Worm (Caenorhabditis elegans): ENCODE data around the gene ifc-1.
A peak's percentile ranks its signal among the peaks of the same experiment; 100 is the strongest.

DNA sequence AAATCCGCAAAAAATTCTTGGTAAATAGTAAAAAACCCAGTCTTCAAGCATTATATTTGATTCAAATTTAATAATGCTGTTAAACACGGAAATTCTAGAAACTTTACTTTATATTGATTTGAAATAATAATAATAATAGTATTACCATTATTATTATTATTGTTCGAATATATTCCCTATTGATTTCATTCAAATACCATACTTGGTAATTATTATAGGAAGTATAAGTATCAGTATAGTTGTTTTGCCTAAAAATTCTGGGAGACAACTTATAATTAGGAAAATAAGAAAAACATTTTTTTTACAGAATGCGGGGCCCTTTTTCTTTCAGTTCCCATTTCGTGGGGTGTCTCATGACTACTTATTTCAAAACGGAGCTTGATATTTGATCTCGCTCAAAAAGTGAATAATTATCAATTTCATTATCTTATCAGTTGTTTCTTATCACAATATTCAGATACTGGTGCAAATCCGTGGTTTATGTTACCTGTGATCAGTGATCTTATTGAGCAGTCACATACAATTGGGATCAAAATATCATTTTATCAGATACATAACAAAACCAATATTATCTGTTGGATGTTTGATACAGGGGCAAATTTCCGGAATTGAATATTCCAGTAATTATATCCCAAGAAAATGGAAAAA, 32.8 kb upstream of the ifc-1 start, which contains the start of gene srj-49:
- TF ChIP-seq ama-1 (optimal IDR thresholded peaks at IDR 0.05) (no peak), zag-1 (tag; optimal IDR thresholded peaks at IDR 0.05) (no peak), nhr-11 (tag; optimal IDR thresholded peaks at IDR 0.05) (no peak), nhr-76 (tag; optimal IDR thresholded peaks at IDR 0.05) (no peak), unc-62 (GFP tag; optimal IDR thresholded peaks at IDR 0.05 in 1 of 2) (no peak), unc-62 (tag; optimal IDR thresholded peaks at IDR 0.05) (no peak), unc-39 (tag; optimal IDR thresholded peaks at IDR 0.05) (no peak), ZK546.5 (tag; optimal IDR thresholded peaks at IDR 0.05) (no peak), lir-3 (tag; optimal IDR thresholded peaks at IDR 0.05) (no peak), nhr-28 (tag; optimal IDR thresholded peaks at IDR 0.05) (peak; percentile 68), ces-1 (GFP tag; optimal IDR thresholded peaks at IDR 0.05) (no peak), lin-39 (tag; optimal IDR thresholded peaks at IDR 0.05) (no peak), lin-15B (tag; optimal IDR thresholded peaks at IDR 0.05) (no peak), daf-12 (tag; optimal IDR thresholded peaks at IDR 0.05) (no peak), nhr-237 (tag; optimal IDR thresholded peaks at IDR 0.05) (no peak)

Data from whole organism, L4 larva.